Worm (Caenorhabditis elegans): ENCODE data around the gene sre-21.

Gene sre-21

ce11 chrV:17767249-17767648 lies 5.8 kb downstream of the sre-21 start, which contains the start of gene srh-284:
Gene srh-284, plus strand, starts transcription at chrV:17767549.
- TF ChIP-seq ZK546.5 (tag; optimal IDR thresholded peaks at IDR 0.05), result no peak
- no peak for TF ChIP-seq ztf-1 (GFP tag; conservative IDR thresholded peaks at IDR 0.05)
- TF ChIP-seq aly-2 (tag; optimal IDR thresholded peaks at IDR 0.05), result no peak

- no peak for TF ChIP-seq alr-1 (tag; optimal IDR thresholded peaks at IDR 0.05)
- no peak for TF ChIP-seq lsy-2 (tag; optimal IDR thresholded peaks at IDR 0.05)
- TF ChIP-seq Y55F3AM.14 (GFP tag; optimal IDR thresholded peaks at IDR 0.05), result no peak
These were observed 7.9 kb downstream of the sre-21 start, which contains the start of the genes C47A10.16 and srh-283 for ce11 chrV:17765077-17765476. Gene C47A10.16, minus strand, starts transcription at chrV:17765177. Gene srh-283, plus strand, starts transcription at chrV:17765348.

DNA sequence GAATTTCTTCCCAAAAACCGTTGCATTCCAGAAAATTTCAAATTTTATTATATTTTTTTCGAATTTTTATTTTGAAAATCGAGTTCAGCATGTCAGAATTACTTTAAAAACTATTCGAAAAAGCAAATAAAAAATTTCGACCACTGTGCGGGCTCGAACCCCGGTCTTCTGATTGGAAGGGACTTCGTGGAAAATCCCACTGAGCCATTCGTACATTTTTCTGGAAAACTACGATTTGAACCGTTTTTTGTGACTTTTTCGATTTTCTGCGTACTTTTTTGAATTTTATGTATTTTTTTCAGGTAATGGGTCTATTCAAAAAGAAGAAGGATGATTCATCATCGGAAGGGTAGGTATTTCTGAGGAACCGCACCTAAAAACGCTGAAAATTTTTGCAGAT lies 17.4 kb downstream of the sre-21 start, which contains the start of gene pgp-9:
Gene pgp-9 (plus strand): TSS at position 301 of the 400 bp plus-strand sequence.
- TF ChIP-seq nhr-237 (tag; optimal IDR thresholded peaks at IDR 0.05) (no peak), zag-1 (tag; optimal IDR thresholded peaks at IDR 0.05) (no peak)

DNA sequence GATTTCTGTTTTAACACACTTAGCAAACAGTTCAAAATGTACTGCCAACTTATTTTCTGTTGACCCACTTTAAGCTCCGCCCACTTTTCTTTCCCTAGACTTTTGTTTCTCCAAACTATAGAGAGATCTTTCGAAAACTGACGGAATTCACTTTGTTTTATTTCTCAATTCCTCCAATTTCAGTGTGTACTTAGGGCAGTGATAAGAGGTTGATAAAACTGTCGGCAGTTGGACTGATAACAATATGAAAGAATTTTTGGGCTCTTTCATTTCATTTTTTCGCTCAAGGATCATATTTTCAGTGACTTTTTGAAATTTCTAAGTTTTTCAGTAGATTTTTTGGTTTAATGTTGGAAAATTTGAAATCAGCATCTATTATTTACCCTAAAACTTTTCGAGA lies 18.0 kb downstream of the sre-21 start:
- no peak for TF ChIP-seq dmd-4 (tag; optimal IDR thresholded peaks at IDR 0.05)
- no peak for TF ChIP-seq ztf-1 (GFP tag; conservative IDR thresholded peaks at IDR 0.05)
- no peak for TF ChIP-seq nhr-11 (tag; optimal IDR thresholded peaks at IDR 0.05)
- TF ChIP-seq lin-11 (tag; optimal IDR thresholded peaks at IDR 0.05), result no peak
- no peak for TF ChIP-seq nhr-129 (tag; optimal IDR thresholded peaks at IDR 0.05)
- TF ChIP-seq zag-1 (tag; optimal IDR thresholded peaks at IDR 0.05), result no peak
- peak; percentile 59 for TF ChIP-seq fos-1 (tag; optimal IDR thresholded peaks at IDR 0.05)
- TF ChIP-seq sma-9 (GFP tag; optimal IDR thresholded peaks at IDR 0.05), result peak; percentile 38
- TF ChIP-seq sma-9 (tag; optimal IDR thresholded peaks at IDR 0.05), result no peak

DNA sequence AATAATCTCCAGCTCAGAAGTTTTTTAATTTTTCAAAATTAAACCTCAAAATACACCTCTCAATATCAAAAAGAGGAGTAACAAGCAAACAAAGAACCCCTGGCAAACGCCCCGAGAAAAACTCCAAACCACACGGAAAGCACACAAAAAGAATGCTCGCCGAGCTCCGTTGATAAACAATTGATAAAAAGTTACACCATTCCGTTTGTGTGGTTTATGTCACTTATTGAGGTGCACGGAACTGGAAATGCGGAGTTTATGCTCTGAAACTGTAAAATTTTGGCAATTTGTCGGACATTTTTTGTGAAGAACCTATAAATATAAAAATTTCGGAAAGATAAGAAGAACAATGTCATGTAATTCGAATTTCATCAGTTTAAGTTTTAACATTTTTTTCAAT lies 20.7 kb downstream of the sre-21 start:
- TF ChIP-seq gmeb-1 (tag; optimal IDR thresholded peaks at IDR 0.05) (peak; percentile 18), crh-2 (tag; optimal IDR thresholded peaks at IDR 0.05) (peak; percentile 42), blmp-1 (tag; optimal IDR thresholded peaks at IDR 0.05; ENCODE audit: insufficient read depth) (no peak), nhr-77 (tag; optimal IDR thresholded peaks at IDR 0.05) (no peak), nhr-11 (tag; optimal IDR thresholded peaks at IDR 0.05) (no peak), mab-5 (tag; optimal IDR thresholded peaks at IDR 0.05) (no peak), sma-9 (GFP tag; optimal IDR thresholded peaks at IDR 0.05) (peak; percentile 33), sma-9 (tag; optimal IDR thresholded peaks at IDR 0.05) (no peak), elt-3 (tag; optimal IDR thresholded peaks at IDR 0.05) (no peak), aly-2 (tag; optimal IDR thresholded peaks at IDR 0.05) (no peak), fos-1 (tag; optimal IDR thresholded peaks at IDR 0.05) (peak; percentile 75), mbf-1 (tag; optimal IDR thresholded peaks at IDR 0.05) (no peak)

ce11 chrV:17749181-17749580 lies 23.8 kb downstream of the sre-21 start, which contains the start of gene R12G8.1:
Gene R12G8.1, minus strand, starts transcription at chrV:17749243.
- no peak for TF ChIP-seq nhr-12 (tag; optimal IDR thresholded peaks at IDR 0.05)
- TF ChIP-seq mdl-1 (tag; optimal IDR thresholded peaks at IDR 0.05), result peak in 1 of 2 experiments; percentile 5
- TF ChIP-seq F13H6.1 (tag; optimal IDR thresholded peaks at IDR 0.05), result peak; percentile 33
- peak; percentile 5 for TF ChIP-seq sem-4 (tag; optimal IDR thresholded peaks at IDR 0.05)
- peak; percentile 45 for TF ChIP-seq sma-9 (GFP tag; optimal IDR thresholded peaks at IDR 0.05)
- TF ChIP-seq sma-9 (tag; optimal IDR thresholded peaks at IDR 0.05), result no peak
- TF ChIP-seq sma-3 (GFP tag; optimal IDR thresholded peaks at IDR 0.05), result no peak
- TF ChIP-seq ztf-4 (tag; optimal IDR thresholded peaks at IDR 0.05), result no peak

DNA sequence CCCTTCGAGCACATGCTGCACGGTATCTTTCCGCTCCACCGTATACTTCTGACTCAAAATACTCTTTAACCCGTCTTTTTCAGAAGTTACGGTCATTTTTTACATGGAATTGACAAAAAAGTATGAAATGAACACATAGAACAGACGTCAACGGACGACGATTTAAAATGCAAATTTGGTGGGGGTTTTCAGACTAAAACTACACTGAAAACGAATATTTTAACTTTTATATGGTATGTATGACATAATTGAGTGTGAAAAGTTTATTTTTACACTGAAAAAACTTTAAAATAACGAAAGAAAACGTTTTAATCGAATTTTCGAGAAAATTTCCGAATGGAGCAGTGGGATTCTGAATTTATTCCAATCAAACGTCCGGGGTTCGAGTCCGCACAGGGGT lies 26.0 kb downstream of the sre-21 start, which contains the start of gene twk-36:
Gene twk-36 (minus strand): TSS at position 101 of the 400 bp plus-strand sequence.
- TF ChIP-seq skn-1 (tag; optimal IDR thresholded peaks at IDR 0.05) (no peak), nhr-11 (tag; optimal IDR thresholded peaks at IDR 0.05) (no peak), nhr-23 (tag; optimal IDR thresholded peaks at IDR 0.05) (no peak), sma-3 (GFP tag; optimal IDR thresholded peaks at IDR 0.05) (no peak), unc-62 (GFP tag; optimal IDR thresholded peaks at IDR 0.05) (no peak), fos-1 (tag; optimal IDR thresholded peaks at IDR 0.05) (no peak), alr-1 (tag; optimal IDR thresholded peaks at IDR 0.05) (no peak), sma-9 (GFP tag; optimal IDR thresholded peaks at IDR 0.05) (no peak), sma-9 (tag; optimal IDR thresholded peaks at IDR 0.05) (no peak), nhr-129 (tag; optimal IDR thresholded peaks at IDR 0.05) (no peak), ama-1 (optimal IDR thresholded peaks at IDR 0.05) (no peak), unc-55 (GFP tag; optimal IDR thresholded peaks at IDR 0.05) (no peak)

Measured in whole organism, L2 larva.